Worm (Caenorhabditis elegans) whole organism, L4/young adult: ENCODE measurements around the gene cpg-7.

Source experiments
- W03F9.2 ChIP-seq: fragments of 150-350 bp; optimal IDR thresholded peaks from 2 replicates; lab custom pipeline; 2014; ENCODE audit warnings: missing biosample characterization, missing genetic modification characterization
- dao-5 ChIP-seq: sonication (generic microtip); optimal IDR thresholded peaks from 2 replicates; lab custom pipeline; 2016; ENCODE audit warnings: missing genotype, missing genetic modification characterization, moderate library complexity, missing compliant biosample characterization
- him-1 ChIP-seq: sonication (generic microtip); optimal IDR thresholded peaks from 2 replicates; lab custom pipeline; 2016; ENCODE audit warnings: missing genotype, missing genetic modification reagents, missing genetic modification characterization, missing compliant biosample characterization

The cpg-7 gene

DNA sequence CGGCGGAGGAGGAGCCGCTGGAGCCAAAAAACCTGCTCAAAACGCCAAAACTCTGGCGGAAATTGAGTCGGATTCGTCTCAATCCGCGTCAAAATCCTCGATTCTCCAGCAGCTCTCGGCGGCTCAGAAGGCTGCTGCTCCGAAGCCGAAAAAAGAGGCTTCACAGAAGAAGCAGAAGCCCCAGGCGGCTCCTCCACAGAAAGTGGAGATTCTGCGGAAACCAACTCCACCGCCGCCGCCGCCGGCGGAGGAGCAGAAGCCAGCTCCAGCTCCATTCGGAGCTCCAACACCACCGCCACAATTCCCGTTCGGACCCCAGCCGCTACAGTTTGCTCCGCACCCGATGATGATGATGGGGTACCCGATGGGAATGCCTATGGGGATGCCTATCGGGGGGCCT lies 22.1 kb downstream of the cpg-7 start:
- TF ChIP-seq W03F9.2 (tag; lab: Kevin White, UChicago) (no peak), dao-5 (tag; lab: Kevin White, UChicago) (no peak), him-1 (no peak)

DNA sequence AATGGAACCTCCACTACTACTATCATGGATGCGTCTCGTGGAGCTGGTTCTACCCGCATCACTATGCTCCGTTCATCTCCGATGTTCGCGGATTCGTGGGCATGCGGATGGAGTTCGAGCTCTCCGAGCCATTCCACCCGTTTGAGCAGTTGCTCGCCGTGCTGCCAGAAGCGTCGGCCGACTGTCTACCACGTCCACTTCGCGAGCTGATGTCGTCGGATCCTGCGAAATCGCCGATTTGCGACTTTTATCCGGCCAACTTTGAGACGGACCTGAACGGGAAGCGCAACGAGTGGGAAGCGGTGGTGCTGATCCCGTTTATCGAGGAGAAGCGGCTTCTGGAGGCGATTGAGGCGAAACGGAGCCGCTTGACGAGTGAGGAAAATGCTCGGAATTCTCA lies 31.2 kb downstream of the cpg-7 start:
- TF ChIP-seq W03F9.2 (tag; lab: Kevin White, UChicago) (no peak), dao-5 (tag; lab: Kevin White, UChicago) (no peak), him-1 (no peak)

ce11 chrII:14074825-14075224 lies 34.2 kb downstream of the cpg-7 start:
- no peak for TF ChIP-seq him-1

ce11 chrII:14068607-14069006 lies 40.4 kb downstream of the cpg-7 start, which contains the start of gene xrn-1:
xrn-1 (plus strand) TSS chrII:14068907.
- TF ChIP-seq him-1: no peak
- TF ChIP-seq dao-5 (tag; lab: Kevin White, UChicago): no peak
- TF ChIP-seq W03F9.2 (tag; lab: Kevin White, UChicago): no peak

- TF ChIP-seq him-1 (no peak), dao-5 (tag; lab: Kevin White, UChicago) (no peak), W03F9.2 (tag; lab: Kevin White, UChicago) (no peak)
Observed at ce11 chrII:14065486-14065885, 43.5 kb downstream of the cpg-7 start.

DNA sequence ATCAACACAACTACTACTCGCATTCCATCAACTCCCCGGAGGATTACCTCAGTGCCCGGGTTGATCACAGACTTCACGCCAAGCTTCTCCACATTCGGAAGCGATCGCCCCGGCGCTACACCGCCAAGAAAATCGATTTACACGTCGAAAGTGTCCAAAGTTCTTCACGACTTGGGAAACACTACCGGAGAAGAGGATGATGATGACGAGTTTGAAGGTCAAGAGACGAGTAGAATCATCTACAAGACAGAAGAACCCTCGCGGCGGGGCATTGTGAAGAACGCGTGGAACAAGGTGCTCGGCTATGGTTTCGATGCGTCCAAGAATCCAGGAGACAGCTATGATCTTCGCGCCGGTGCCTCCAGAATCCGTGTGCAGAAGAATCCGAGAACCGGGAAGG lies 45.0 kb downstream of the cpg-7 start:
- TF ChIP-seq dao-5 (tag; lab: Kevin White, UChicago) (no peak), him-1 (no peak), W03F9.2 (tag; lab: Kevin White, UChicago) (no peak)

ce11 chrII:14063044-14063500 lies 46.0 kb downstream of the cpg-7 start, which contains the start of gene lem-2:
lem-2 (plus strand) TSS chrII:14063450.
- TF ChIP-seq W03F9.2 (tag; lab: Kevin White, UChicago) (peak; percentile 73), dao-5 (tag; lab: Kevin White, UChicago) (no peak), him-1 (peak; percentile 25)

- TF ChIP-seq him-1 (no peak), dao-5 (tag; lab: Kevin White, UChicago) (no peak), W03F9.2 (tag; lab: Kevin White, UChicago) (no peak)
Observed at ce11 chrII:14060885-14061284, 48.1 kb downstream of the cpg-7 start.

DNA sequence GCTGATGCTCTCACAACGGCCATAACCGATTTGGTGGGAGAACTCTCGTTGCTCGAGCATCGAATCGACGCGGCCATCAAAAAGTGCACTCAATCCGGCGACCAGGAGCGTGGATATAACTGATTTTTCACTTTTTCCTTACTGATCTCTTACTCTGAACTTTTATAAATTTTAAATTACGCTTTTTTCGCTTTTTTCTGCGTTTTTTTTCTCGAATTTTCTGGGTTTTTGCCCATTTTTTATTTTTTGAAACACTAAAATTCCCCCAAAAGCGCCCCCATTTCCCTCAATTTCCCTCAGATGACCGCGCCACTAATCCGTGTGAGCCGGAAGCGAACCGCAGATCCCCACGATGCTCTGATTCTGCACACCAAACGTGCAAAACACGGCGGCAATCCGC lies 48.6 kb downstream of the cpg-7 start, which contains the start of gene W01G7.4:
Gene W01G7.4, plus strand, starts transcription at position 301 of the 400 bp plus-strand sequence.
- no peak for TF ChIP-seq dao-5 (tag; lab: Kevin White, UChicago)
- no peak for TF ChIP-seq W03F9.2 (tag; lab: Kevin White, UChicago)
- no peak for TF ChIP-seq him-1

- TF ChIP-seq him-1 (peak; percentile 39), W03F9.2 (tag; lab: Kevin White, UChicago) (peak; percentile 93), dao-5 (tag; lab: Kevin White, UChicago) (no peak)
Observed at ce11 chrII:14059767-14060166, 49.3 kb downstream of the cpg-7 start, which contains the start of gene rpb-11. rpb-11 (plus strand) TSS chrII:14060085.
